Worm (Caenorhabditis elegans) whole organism, L4 larva: ENCODE results near the gene acl-13.

Experiments used
- D1046.2 ChIP-seq: fragments of 200-800 bp; sonication (Bioruptor generic); IDR thresholded peaks from 2 replicates; pipeline ENCODE4 v1.3.6; 2022; ENCODE audit warnings: missing genetic modification characterization, missing compliant biosample characterization
- R02D3.7 ChIP-seq: fragments of 150-350 bp; sonication (generic microtip); optimal IDR thresholded peaks from 3 replicates; lab custom pipeline; 2014; ENCODE audit warnings: missing biosample characterization, missing genetic modification characterization
- Y105C5A.15 ChIP-seq: fragments of 200-800 bp; sonication (Bioruptor generic); IDR thresholded peaks from 2 replicates; pipeline ENCODE4 v1.3.6; 2022; ENCODE audit warnings: missing genetic modification characterization, missing compliant biosample characterization
- Y48G9A.11 ChIP-seq: fragments of 200-800 bp; sonication (Bioruptor generic); IDR thresholded peaks from 2 replicates; pipeline ENCODE4 v1.3.6; 2022; ENCODE audit warnings: missing genetic modification reagents, missing genetic modification characterization, missing compliant biosample characterization
- Y75B8A.6 ChIP-seq: fragments of 200-800 bp; sonication (Bioruptor generic); IDR thresholded peaks from 2 replicates; pipeline ENCODE4 v1.3.6; 2022; ENCODE audit warnings: missing genetic modification reagents, missing genetic modification characterization, missing compliant biosample characterization
- ZK546.5 ChIP-seq, 2 experiments: sonication (generic microtip); optimal IDR thresholded peaks; 2 replicates each; lab custom pipeline; 2017; ENCODE audit warnings: missing biosample characterization in 2 of 2, missing genetic modification characterization in 2 of 2
- aha-1 ChIP-seq: fragments of 150-350 bp; peaks from one replicate; lab custom pipeline; 2014; ENCODE audit warnings: missing biosample characterization, missing genetic modification characterization
- arid-1 ChIP-seq: fragments of 200-800 bp; sonication (Bioruptor generic); conservative IDR thresholded peaks from 2 replicates; pipeline ENCODE4 v1.3.6; 2022; ENCODE audit warnings: missing genetic modification reagents, missing genetic modification characterization, missing compliant biosample characterization
- ceh-28 ChIP-seq: fragments of 150-350 bp; optimal IDR thresholded peaks from 2 replicates; lab custom pipeline; 2014; ENCODE audit warnings: missing biosample characterization, missing genetic modification reagents, missing genetic modification characterization
- cey-2 ChIP-seq: sonication (generic microtip); optimal IDR thresholded peaks from 3 replicates; lab custom pipeline; 2017; ENCODE audit warnings: missing genetic modification characterization, mild to moderate bottlenecking, missing compliant biosample characterization, antibody characterized with exemption, borderline replicate concordance; ENCODE audit not compliant: insufficient read depth
- daf-12 ChIP-seq: fragments of 150-350 bp; optimal IDR thresholded peaks from 2 replicates; lab custom pipeline; 2014; ENCODE audit warnings: missing biosample characterization, missing genetic modification reagents, missing genetic modification characterization
- daf-16 ChIP-seq, 3 experiments: sonication (generic microtip); optimal IDR thresholded peaks; 2 replicates each; lab custom pipeline; 2016 to 2017; ENCODE audit warnings: missing genetic modification characterization in 3 of 3, missing genetic modification reagents in 3 of 3, mild to moderate bottlenecking in 2 of 3, missing compliant biosample characterization in 2 of 3, missing biosample characterization in 1 of 3, moderate library complexity in 1 of 3
- daf-19 ChIP-seq: fragments of 200-800 bp; sonication (Bioruptor generic); conservative IDR thresholded peaks from 2 replicates; pipeline ENCODE4 v1.3.6; 2022; ENCODE audit warnings: missing genetic modification characterization, missing compliant biosample characterization
- dmd-8 ChIP-seq: fragments of 200-800 bp; sonication (Bioruptor generic); IDR thresholded peaks from 2 replicates; pipeline ENCODE4 v1.3.6; 2022; ENCODE audit warnings: missing genetic modification characterization, missing compliant biosample characterization
- dmd-9 ChIP-seq: fragments of 200-800 bp; sonication (Bioruptor generic); IDR thresholded peaks from 2 replicates; pipeline ENCODE4 v1.3.6; 2022; ENCODE audit warnings: missing genetic modification reagents, missing genetic modification characterization, missing compliant biosample characterization
- dpl-1 ChIP-seq: fragments of 150-350 bp; optimal IDR thresholded peaks from 2 replicates; lab custom pipeline; 2014; ENCODE audit warnings: missing biosample characterization, missing genetic modification reagents, missing genetic modification characterization
- dve-1 ChIP-seq: sonication (generic microtip); optimal IDR thresholded peaks from 2 replicates; lab custom pipeline; 2017; ENCODE audit warnings: antibody characterized with exemption, mild to moderate bottlenecking, missing genetic modification characterization, missing compliant biosample characterization; ENCODE audit not compliant: insufficient read depth
- egl-27 ChIP-seq: sonication (generic microtip); optimal IDR thresholded peaks from 3 replicates; lab custom pipeline; 2017; ENCODE audit warnings: missing biosample characterization, missing genetic modification reagents, missing genetic modification characterization
- gei-8 ChIP-seq: fragments of 200-800 bp; sonication (Bioruptor generic); optimal IDR thresholded peaks from 2 replicates; lab custom pipeline; 2018; ENCODE audit warnings: mild to moderate bottlenecking, missing genetic modification characterization, missing compliant biosample characterization
- hif-1 ChIP-seq, 2 experiments: sonication (generic microtip); optimal IDR thresholded peaks; 2 replicates each; lab custom pipeline; 2016 to 2017; ENCODE audit warnings: missing compliant biosample characterization in 2 of 2, missing genetic modification characterization in 2 of 2, missing genetic modification reagents in 2 of 2, missing genotype in 2 of 2, mild to moderate bottlenecking in 1 of 2
- jun-1 ChIP-seq: fragments of 150-350 bp; optimal IDR thresholded peaks from 2 replicates; lab custom pipeline; 2014; ENCODE audit warnings: missing biosample characterization, missing genetic modification reagents, missing genetic modification characterization
- lim-7 ChIP-seq: fragments of 200-800 bp; sonication (Bioruptor generic); IDR thresholded peaks from 2 replicates; pipeline ENCODE4 v1.3.6; 2022; ENCODE audit warnings: missing genetic modification characterization, missing compliant biosample characterization
- lin-39 ChIP-seq: fragments of 150-350 bp; optimal IDR thresholded peaks from 2 replicates; lab custom pipeline; 2014; ENCODE audit warnings: missing biosample characterization, missing genetic modification reagents, missing genetic modification characterization
- lir-3 ChIP-seq: sonication (generic microtip); optimal IDR thresholded peaks from 2 replicates; lab custom pipeline; 2016; ENCODE audit warnings: mild to moderate bottlenecking, missing genetic modification characterization, missing compliant biosample characterization
- mdl-1 ChIP-seq, 2 experiments: fragments of 150-350 bp in 1 of 2; sonication (generic microtip) in 1 of 2; optimal IDR thresholded peaks; 2 replicates each; lab custom pipeline; 2014 to 2017; ENCODE audit warnings: missing biosample characterization in 2 of 2, missing genetic modification characterization in 2 of 2
- mdt-29 ChIP-seq: fragments of 200-800 bp; sonication (Bioruptor generic); IDR thresholded peaks from 2 replicates; pipeline ENCODE4 v1.3.6; 2022; ENCODE audit warnings: missing genetic modification reagents, missing genetic modification characterization, missing compliant biosample characterization
- mes-2 ChIP-seq: sonication (generic microtip); optimal IDR thresholded peaks from 2 replicates; lab custom pipeline; 2016; ENCODE audit warnings: missing genotype, mild to moderate bottlenecking, missing genetic modification characterization, missing compliant biosample characterization; ENCODE audit not compliant: poor library complexity, severe bottlenecking
- mxl-2 ChIP-seq: fragments of 200-800 bp; sonication (Bioruptor generic); conservative IDR thresholded peaks from 2 replicates; pipeline ENCODE4 v1.3.6; 2022; ENCODE audit warnings: missing genetic modification reagents, missing genetic modification characterization, missing compliant biosample characterization
- mxl-3 ChIP-seq: fragments of 200-800 bp; sonication (Bioruptor generic); optimal IDR thresholded peaks from 2 replicates; lab custom pipeline; 2018; ENCODE audit warnings: mild to moderate bottlenecking, missing genetic modification characterization, missing compliant biosample characterization
- nhr-11 ChIP-seq: fragments of 150-350 bp; optimal IDR thresholded peaks from 2 replicates; lab custom pipeline; 2014; ENCODE audit warnings: missing biosample characterization, missing genetic modification characterization
- nhr-111 ChIP-seq: fragments of 200-800 bp; sonication (Bioruptor generic); optimal IDR thresholded peaks from 2 replicates; lab custom pipeline; 2018; ENCODE audit warnings: mild to moderate bottlenecking, missing genetic modification characterization, missing compliant biosample characterization
- nhr-28 ChIP-seq: fragments of 150-350 bp; optimal IDR thresholded peaks from 2 replicates; lab custom pipeline; 2014; ENCODE audit warnings: missing biosample characterization, missing genetic modification characterization
- nhr-48 ChIP-seq: sonication (generic microtip); optimal IDR thresholded peaks from 2 replicates; lab custom pipeline; 2016; ENCODE audit warnings: mild to moderate bottlenecking, missing genetic modification characterization, missing compliant biosample characterization
- nhr-76 ChIP-seq: fragments of 150-350 bp; optimal IDR thresholded peaks from 2 replicates; lab custom pipeline; 2014; ENCODE audit warnings: missing biosample characterization, missing genetic modification characterization
- pha-4 ChIP-seq, 2 experiments: fragments of 150-350 bp in 1 of 2; fragments of 200-800 bp in 1 of 2; sonication (Bioruptor generic) in 1 of 2; IDR thresholded peaks in 1 of 2; optimal IDR thresholded peaks in 1 of 2; 2 replicates each; pipeline versions ENCODE4 v1.3.6 to Lab custom; 2014 to 2022; ENCODE audit warnings: missing genetic modification characterization in 2 of 2, missing genetic modification reagents in 2 of 2, missing biosample characterization in 1 of 2, missing compliant biosample characterization in 1 of 2
- php-3 ChIP-seq: fragments of 200-800 bp; sonication (Bioruptor generic); IDR thresholded peaks from 2 replicates; pipeline ENCODE4 v1.3.6; 2022; ENCODE audit warnings: missing genetic modification reagents, missing genetic modification characterization, missing compliant biosample characterization
- pqm-1 ChIP-seq: sonication (generic microtip); optimal IDR thresholded peaks from 2 replicates; lab custom pipeline; 2017; ENCODE audit warnings: missing biosample characterization, missing genetic modification characterization
- sdz-12 ChIP-seq: fragments of 200-800 bp; sonication (Bioruptor generic); optimal IDR thresholded peaks from 2 replicates; lab custom pipeline; 2018; ENCODE audit warnings: mild to moderate bottlenecking, missing genetic modification characterization, missing compliant biosample characterization
- set-16 ChIP-seq: fragments of 200-800 bp; sonication (Bioruptor generic); IDR thresholded peaks from 2 replicates; pipeline ENCODE4 v1.3.6; 2022; ENCODE audit warnings: missing genetic modification reagents, missing genetic modification characterization, missing compliant biosample characterization
- snpc-1.2 ChIP-seq: fragments of 200-800 bp; sonication (Bioruptor generic); IDR thresholded peaks from 2 replicates; pipeline ENCODE4 v1.3.6; 2022; ENCODE audit warnings: missing genetic modification reagents, missing genetic modification characterization, missing compliant biosample characterization
- spr-3 ChIP-seq: fragments of 200-800 bp; sonication (Bioruptor generic); optimal IDR thresholded peaks from 2 replicates; lab custom pipeline; 2018; ENCODE audit warnings: mild to moderate bottlenecking, missing genetic modification characterization, missing compliant biosample characterization
- unc-130 ChIP-seq: sonication (generic microtip); optimal IDR thresholded peaks from 2 replicates; lab custom pipeline; 2016; ENCODE audit warnings: missing genetic modification reagents, missing genetic modification characterization, missing compliant biosample characterization
- unc-39 ChIP-seq: sonication (generic microtip); optimal IDR thresholded peaks from 2 replicates; lab custom pipeline; 2017; ENCODE audit warnings: missing biosample characterization, missing genetic modification characterization
- unc-62 ChIP-seq, 3 experiments: fragments of 150-350 bp in 1 of 3; sonication (generic microtip); optimal IDR thresholded peaks in 2 of 3; peaks in 1 of 3; 1 replicate in 1 of 3; 2 replicates in 2 of 3; lab custom pipeline; 2014 to 2017; ENCODE audit warnings: missing biosample characterization in 3 of 3, missing genetic modification characterization in 3 of 3, missing genetic modification reagents in 3 of 3, missing genotype in 1 of 3
- zag-1 ChIP-seq: fragments of 150-350 bp; optimal IDR thresholded peaks from 2 replicates; lab custom pipeline; 2014; ENCODE audit warnings: missing biosample characterization, missing genetic modification characterization
- zip-2 ChIP-seq: fragments of 150-350 bp; optimal IDR thresholded peaks from 2 replicates; lab custom pipeline; 2014; ENCODE audit warnings: missing biosample characterization, missing genetic modification characterization
- ztf-11 ChIP-seq: fragments of 150-350 bp; optimal IDR thresholded peaks from 2 replicates; lab custom pipeline; 2014; ENCODE audit warnings: missing biosample characterization, missing genetic modification characterization

The acl-13 gene

ce11 chrIV:12416629-12417404 is 6.5 kb downstream of the acl-13 start (continued):
- no peak for TF ChIP-seq mdt-29 (GFP tag; lab: Robert Waterston, UW)
- TF ChIP-seq Y75B8A.6 (GFP tag; lab: Robert Waterston, UW): no peak
- TF ChIP-seq R02D3.7 (tag; lab: Kevin White, UChicago): no peak
- no peak for TF ChIP-seq pqm-1
- no peak; the same call in 1 of the 2 replicates for TF ChIP-seq D1046.2 (GFP tag; lab: Robert Waterston, UW)
- no peak for TF ChIP-seq ztf-11 (tag; lab: Kevin White, UChicago)
- TF ChIP-seq sdz-12 (GFP tag; lab: Kevin White, UChicago): peak; percentile 21
- TF ChIP-seq lin-39 (tag; lab: Kevin White, UChicago): no peak
- TF ChIP-seq dpl-1 (GFP tag; lab: Kevin White, UChicago): no peak
- peak; percentile 63 for TF ChIP-seq lim-7 (GFP tag; lab: Robert Waterston, UW)
- peak; percentile 13 for TF ChIP-seq dve-1
- peak; percentile 28; the same call in 1 of the 2 replicates for TF ChIP-seq Y48G9A.11 (GFP tag; lab: Robert Waterston, UW)
- peak; percentile 20 for TF ChIP-seq aha-1 (tag; lab: Kevin White, UChicago)
- TF ChIP-seq mxl-3 (GFP tag; lab: Kevin White, UChicago): no peak
- TF ChIP-seq unc-62 (GFP tag; optimal IDR thresholded peaks at IDR 0.05 in 1 of 2; lab: Kevin White, UChicago): peak in 1 of 2 experiments; percentile 91
- no peak for TF ChIP-seq unc-62 (tag; optimal IDR thresholded peaks at IDR 0.05; lab: Kevin White, UChicago)
- TF ChIP-seq cey-2 (tag; lab: Kevin White, UChicago): no peak
- TF ChIP-seq gei-8 (GFP tag; lab: Kevin White, UChicago): peak; percentile 19
- TF ChIP-seq php-3 (GFP tag; lab: Robert Waterston, UW): 0 out of 2 replicates have a peak, but pooled peaks have one; percentile 6
- TF ChIP-seq mxl-2 (GFP tag; lab: Robert Waterston, UW): no peak
- no peak for TF ChIP-seq Y105C5A.15 (GFP tag; lab: Robert Waterston, UW)
- TF ChIP-seq dmd-9 (GFP tag; lab: Robert Waterston, UW): 0 out of 2 replicates have a peak, but pooled peaks have one; percentile 10
- TF ChIP-seq nhr-76 (tag; lab: Kevin White, UChicago): no peak
- peak; percentile 45 for TF ChIP-seq lir-3 (tag; lab: Kevin White, UChicago)
- TF ChIP-seq mdl-1 (tag; optimal IDR thresholded peaks at IDR 0.05; lab: Kevin White, UChicago): no peak
- TF ChIP-seq mes-2 (tag; lab: Kevin White, UChicago): peak; percentile 56
- TF ChIP-seq zip-2 (tag; lab: Kevin White, UChicago): no peak
- TF ChIP-seq ZK546.5 (tag; optimal IDR thresholded peaks at IDR 0.05; lab: Kevin White, UChicago): no peak
- TF ChIP-seq pha-4 (GFP tag; IDR thresholded peaks at IDR 0.05; lab: Robert Waterston, UW): no peak; the same call in 1 of the 2 replicates
- no peak for TF ChIP-seq pha-4 (tag; optimal IDR thresholded peaks at IDR 0.05; lab: Kevin White, UChicago)
- TF ChIP-seq egl-27 (tag; lab: Kevin White, UChicago): no peak
- TF ChIP-seq ceh-28 (tag; lab: Kevin White, UChicago): no peak
- TF ChIP-seq daf-16 (GFP tag; optimal IDR thresholded peaks at IDR 0.05; lab: Kevin White, UChicago): peak in 1 of 2 experiments; percentile 31
- TF ChIP-seq daf-16 (tag; optimal IDR thresholded peaks at IDR 0.05; lab: Kevin White, UChicago): peak; percentile 45
- peak; percentile 20 for TF ChIP-seq nhr-48 (tag; lab: Kevin White, UChicago)
- peak; percentile 63; the same call in 1 of the 2 replicates for TF ChIP-seq daf-19
- no peak for TF ChIP-seq hif-1 (tag; optimal IDR thresholded peaks at IDR 0.05; lab: Kevin White, UChicago)
- no peak for TF ChIP-seq nhr-28 (tag; lab: Kevin White, UChicago)
- no peak for TF ChIP-seq jun-1 (tag; lab: Kevin White, UChicago)
- TF ChIP-seq nhr-111 (GFP tag; lab: Kevin White, UChicago): no peak
- TF ChIP-seq dmd-8 (GFP tag; lab: Robert Waterston, UW): peak; percentile 42; the same call in 1 of the 2 replicates
- TF ChIP-seq set-16 (GFP tag; lab: Robert Waterston, UW): no peak
- TF ChIP-seq snpc-1.2 (GFP tag; lab: Robert Waterston, UW): peak; percentile 69; the same call in 1 of the 2 replicates
- no peak for TF ChIP-seq unc-39 (tag; lab: Kevin White, UChicago)
- TF ChIP-seq zag-1 (tag; lab: Kevin White, UChicago): no peak
- TF ChIP-seq daf-12 (tag; lab: Kevin White, UChicago): no peak
- 0 out of 2 replicates have a peak, but pooled peaks have one; percentile 5 for TF ChIP-seq arid-1 (GFP tag; lab: Robert Waterston, UW)
- no peak for TF ChIP-seq unc-130
- no peak for TF ChIP-seq spr-3
- no peak for TF ChIP-seq nhr-11
